Worm (Caenorhabditis elegans): ENCODE data around the gene F49H6.15.

DNA sequence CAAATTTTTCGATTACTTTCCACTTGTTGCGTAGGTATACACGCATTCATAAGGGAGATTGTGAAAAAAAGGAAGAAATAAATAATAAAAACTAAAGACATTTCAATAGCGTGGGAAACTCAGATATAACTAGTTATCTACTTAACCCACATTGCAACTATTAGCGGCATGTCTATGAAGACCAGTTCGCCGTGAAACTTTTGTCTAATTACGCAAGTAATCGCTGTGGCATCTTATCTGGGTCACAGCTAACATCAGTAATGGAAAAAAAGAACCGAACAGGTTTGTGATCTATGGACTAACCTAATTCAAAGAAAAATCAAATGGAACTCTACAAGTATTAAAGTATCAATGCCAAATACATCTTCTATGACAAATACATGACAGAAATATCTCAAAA is 13.0 kb downstream of the F49H6.15 start, which contains the start of gene clec-241:
- TF ChIP-seq F13C5.2 (tag; optimal IDR thresholded peaks at IDR 0.05) (no peak), ama-1 (optimal IDR thresholded peaks at IDR 0.05) (no peak)

Data from whole organism, early embryonic.